Worm (Caenorhabditis elegans) whole organism, L1 larva: Measurements from ENCODE around the gene memb-2.

Source experiments
- C16A3.4 ChIP-seq: fragments of 150-350 bp; optimal IDR thresholded peaks from 2 replicates; lab custom pipeline; 2014; ENCODE audit warnings: missing biosample characterization, missing genetic modification characterization
- F16B12.6 ChIP-seq: fragments of 150-350 bp; optimal IDR thresholded peaks from 2 replicates; lab custom pipeline; 2014; ENCODE audit warnings: missing biosample characterization, missing genetic modification characterization
- aly-2 ChIP-seq: fragments of 150-350 bp; optimal IDR thresholded peaks from 2 replicates; lab custom pipeline; 2014; ENCODE audit warnings: missing biosample characterization, missing genetic modification characterization
- blmp-1 ChIP-seq: fragments of 150-350 bp; optimal IDR thresholded peaks from 2 replicates; lab custom pipeline; 2014; ENCODE audit warnings: missing biosample characterization, missing genetic modification characterization
- ceh-63 ChIP-seq: fragments of 200-800 bp; sonication (Bioruptor generic); optimal IDR thresholded peaks from 2 replicates; lab custom pipeline; 2018; ENCODE audit warnings: mild to moderate bottlenecking, missing genetic modification characterization, missing compliant biosample characterization
- ceh-82 ChIP-seq, 3 experiments: fragments of 150-350 bp in 1 of 3; sonication (generic microtip) in 2 of 3; optimal IDR thresholded peaks; 2 replicates each; lab custom pipeline; 2014 to 2017; ENCODE audit warnings: missing biosample characterization in 3 of 3, missing genetic modification characterization in 3 of 3
- ceh-90 ChIP-seq: sonication (generic microtip); optimal IDR thresholded peaks from 2 replicates; lab custom pipeline; 2016; ENCODE audit warnings: missing genetic modification characterization, missing compliant biosample characterization
- ces-1 ChIP-seq: fragments of 150-350 bp; optimal IDR thresholded peaks from 2 replicates; lab custom pipeline; 2014; ENCODE audit warnings: missing biosample characterization, missing genetic modification reagents, missing genetic modification characterization
- dpl-1 ChIP-seq, 3 experiments: fragments of 150-350 bp in 2 of 3; sonication (generic microtip) in 1 of 3; optimal IDR thresholded peaks; 2 replicates each; lab custom pipeline; 2014 to 2017; ENCODE audit warnings: missing biosample characterization in 3 of 3, missing genetic modification characterization in 3 of 3, missing genetic modification reagents in 3 of 3
- dsc-1 ChIP-seq: sonication (generic microtip); optimal IDR thresholded peaks from 2 replicates; lab custom pipeline; 2016; ENCODE audit warnings: mild to moderate bottlenecking, missing genetic modification characterization, missing compliant biosample characterization
- efl-1 ChIP-seq, 4 experiments: fragments of 150-350 bp; optimal IDR thresholded peaks in 3 of 4; peaks in 1 of 4; 1 replicate in 1 of 4; 2 replicates in 3 of 4; lab custom pipeline; 2014; ENCODE audit warnings: missing biosample characterization in 2 of 4, missing genetic modification characterization in 2 of 4, missing genetic modification reagents in 2 of 4
- elt-2 ChIP-seq: sonication (generic microtip); optimal IDR thresholded peaks from 2 replicates; lab custom pipeline; 2016; ENCODE audit warnings: missing genetic modification characterization, mild to moderate bottlenecking, inconsistent platforms, missing compliant biosample characterization, missing genetic modification reagents
- ets-5 ChIP-seq: fragments of 200-800 bp; sonication (Bioruptor generic); IDR thresholded peaks from 2 replicates; pipeline ENCODE4 v1.3.6; 2022; ENCODE audit warnings: missing genetic modification characterization, missing compliant biosample characterization
- fkh-8 ChIP-seq: sonication (generic microtip); optimal IDR thresholded peaks from 2 replicates; lab custom pipeline; 2016; ENCODE audit warnings: mild to moderate bottlenecking, missing genetic modification characterization, missing compliant biosample characterization
- grh-1 ChIP-seq: fragments of 200-800 bp; sonication (Bioruptor generic); IDR thresholded peaks from 2 replicates; pipeline ENCODE4 v1.3.6; 2022; ENCODE audit warnings: missing genetic modification reagents, missing genetic modification characterization, missing compliant biosample characterization
- hpl-2 ChIP-seq: fragments of 150-350 bp; optimal IDR thresholded peaks from 2 replicates; lab custom pipeline; 2014; ENCODE audit warnings: missing biosample characterization, missing genetic modification reagents, missing genetic modification characterization
- jun-1 ChIP-seq: fragments of 150-350 bp; optimal IDR thresholded peaks from 2 replicates; lab custom pipeline; 2014; ENCODE audit warnings: missing biosample characterization, missing genetic modification reagents, missing genetic modification characterization
- lin-15B ChIP-seq: fragments of 150-350 bp; sonication (generic microtip); optimal IDR thresholded peaks from 3 replicates; lab custom pipeline; 2014; ENCODE audit warnings: missing biosample characterization, missing genetic modification characterization
- lin-35 ChIP-seq, 2 experiments: fragments of 150-350 bp; optimal IDR thresholded peaks; 2 replicates each; lab custom pipeline; 2014; ENCODE audit warnings: missing biosample characterization in 2 of 2, missing genetic modification characterization in 2 of 2, missing genetic modification reagents in 2 of 2
- lir-3 ChIP-seq: sonication (generic microtip); optimal IDR thresholded peaks from 2 replicates; lab custom pipeline; 2016; ENCODE audit warnings: mild to moderate bottlenecking, missing genetic modification characterization, moderate library complexity, missing compliant biosample characterization; ENCODE audit not compliant: poor library complexity
- lsy-2 ChIP-seq, 2 experiments: fragments of 150-350 bp; optimal IDR thresholded peaks; 2 replicates each; lab custom pipeline; 2014; ENCODE audit warnings: missing biosample characterization in 2 of 2, missing genetic modification characterization in 2 of 2
- mab-9 ChIP-seq: fragments of 200-800 bp; sonication (Bioruptor generic); IDR thresholded peaks from 2 replicates; pipeline ENCODE4 v1.3.6; 2022; ENCODE audit warnings: missing genetic modification reagents, missing genetic modification characterization, missing compliant biosample characterization
- mep-1 ChIP-seq: fragments of 150-350 bp; optimal IDR thresholded peaks from 2 replicates; lab custom pipeline; 2014; ENCODE audit warnings: missing biosample characterization, missing genetic modification characterization
- nhr-11 ChIP-seq: fragments of 150-350 bp; optimal IDR thresholded peaks from 2 replicates; lab custom pipeline; 2014; ENCODE audit warnings: missing biosample characterization, missing genetic modification characterization
- nhr-47 ChIP-seq: sonication (generic microtip); optimal IDR thresholded peaks from 2 replicates; lab custom pipeline; 2016; ENCODE audit warnings: mild to moderate bottlenecking, missing genetic modification characterization, moderate library complexity, missing compliant biosample characterization
- nhr-71 ChIP-seq: sonication (generic microtip); optimal IDR thresholded peaks from 2 replicates; lab custom pipeline; 2016; ENCODE audit warnings: mild to moderate bottlenecking, missing genetic modification characterization, moderate library complexity, missing compliant biosample characterization
- nhr-76 ChIP-seq: sonication (generic microtip); optimal IDR thresholded peaks from 2 replicates; lab custom pipeline; 2017; ENCODE audit warnings: missing biosample characterization, missing genetic modification characterization
- nhr-77 ChIP-seq: fragments of 150-350 bp; optimal IDR thresholded peaks from 2 replicates; lab custom pipeline; 2014; ENCODE audit warnings: missing biosample characterization, missing genetic modification characterization
- pag-3 ChIP-seq: sonication (generic microtip); optimal IDR thresholded peaks from 2 replicates; lab custom pipeline; 2017; ENCODE audit warnings: missing genetic modification characterization, mild to moderate bottlenecking, missing compliant biosample characterization, antibody characterized with exemption, borderline replicate concordance; ENCODE audit not compliant: insufficient read depth
- skn-1 ChIP-seq: fragments of 150-350 bp; optimal IDR thresholded peaks from 2 replicates; lab custom pipeline; 2014; ENCODE audit warnings: missing biosample characterization, missing genetic modification characterization
- snu-23 ChIP-seq: sonication (generic microtip); optimal IDR thresholded peaks from 2 replicates; lab custom pipeline; 2016; ENCODE audit warnings: missing genetic modification characterization, missing compliant biosample characterization
- sox-4 ChIP-seq: sonication (generic microtip); optimal IDR thresholded peaks from 2 replicates; lab custom pipeline; 2016; ENCODE audit warnings: missing genetic modification characterization, missing compliant biosample characterization
- tbx-2 ChIP-seq: sonication (generic microtip); optimal IDR thresholded peaks from 2 replicates; lab custom pipeline; 2016; ENCODE audit warnings: missing genetic modification characterization, missing compliant biosample characterization
- tlp-1 ChIP-seq: fragments of 150-350 bp; optimal IDR thresholded peaks from 2 replicates; lab custom pipeline; 2014; ENCODE audit warnings: missing biosample characterization, missing genetic modification characterization
- unc-98 ChIP-seq: fragments of 200-800 bp; sonication (Bioruptor generic); IDR thresholded peaks from 2 replicates; pipeline ENCODE4 v1.3.6; 2022; ENCODE audit warnings: missing genetic modification characterization, missing compliant biosample characterization
- vab-15 ChIP-seq: sonication (generic microtip); optimal IDR thresholded peaks from 2 replicates; lab custom pipeline; 2017; ENCODE audit warnings: missing genotype, mild to moderate bottlenecking, missing genetic modification characterization, missing compliant biosample characterization
- xbp-1 ChIP-seq: sonication (generic microtip); optimal IDR thresholded peaks from 2 replicates; lab custom pipeline; 2016; ENCODE audit warnings: missing genetic modification characterization, missing compliant biosample characterization

The memb-2 gene

ce11 chrV:5584833-5585232, 35.1 kb downstream of the memb-2 start, which contains the start of gene CD4.11:
CD4.11 (plus strand) TSS chrV:5585133.
- TF ChIP-seq blmp-1 (tag; lab: Kevin White, UChicago), result peak; percentile 39
- TF ChIP-seq grh-1 (GFP tag; lab: Robert Waterston, UW), result no peak
- TF ChIP-seq ets-5 (GFP tag; lab: Robert Waterston, UW), result no peak
- TF ChIP-seq lir-3 (tag; lab: Kevin White, UChicago), result no peak
- TF ChIP-seq tbx-2 (tag; lab: Kevin White, UChicago), result no peak
- no peak for TF ChIP-seq ceh-63 (GFP tag; lab: Kevin White, UChicago)

ce11 chrV:5584293-5584776, 35.6 kb downstream of the memb-2 start, which contains the start of gene pas-6:
pas-6 (minus strand) TSS chrV:5584343.
- TF ChIP-seq ceh-82 (tag; optimal IDR thresholded peaks at IDR 0.05; lab: Kevin White, UChicago), result peak in 1 of 3 experiments; percentile 27
- TF ChIP-seq snu-23 (GFP tag; lab: Kevin White, UChicago), result peak; percentile 48
- TF ChIP-seq nhr-11, result no peak
- peak; percentile 18 for TF ChIP-seq nhr-71 (tag; lab: Kevin White, UChicago)
- TF ChIP-seq blmp-1 (tag; lab: Kevin White, UChicago), result peak; percentile 66
- no peak for TF ChIP-seq pag-3 (tag; lab: Kevin White, UChicago)
- TF ChIP-seq F16B12.6 (tag; lab: Kevin White, UChicago), result peak; percentile 85
- TF ChIP-seq lin-35 (GFP tag; optimal IDR thresholded peaks at IDR 0.05; lab: Kevin White, UChicago), result peak; percentile 56 to 76
- peak; percentile 48 for TF ChIP-seq C16A3.4 (tag; lab: Kevin White, UChicago)
- TF ChIP-seq mep-1 (tag; lab: Kevin White, UChicago), result peak; percentile 55
- peak; percentile 93 to 98 for TF ChIP-seq lsy-2 (tag; optimal IDR thresholded peaks at IDR 0.05; lab: Kevin White, UChicago)
- TF ChIP-seq ceh-90, result no peak
- peak; percentile 90 for TF ChIP-seq skn-1 (tag; lab: Kevin White, UChicago)
- TF ChIP-seq dsc-1, result no peak
- TF ChIP-seq efl-1 (optimal IDR thresholded peaks at IDR 0.05; lab: Kevin White, UChicago), result peak; percentile 52 to 63
- TF ChIP-seq efl-1 (GFP tag; optimal IDR thresholded peaks at IDR 0.05 in 1 of 2; lab: Kevin White, UChicago), result peak; percentile 67 to 93
- peak; percentile 28 to 76 (median 52) for TF ChIP-seq dpl-1 (GFP tag; optimal IDR thresholded peaks at IDR 0.05; lab: Kevin White, UChicago)

DNA sequence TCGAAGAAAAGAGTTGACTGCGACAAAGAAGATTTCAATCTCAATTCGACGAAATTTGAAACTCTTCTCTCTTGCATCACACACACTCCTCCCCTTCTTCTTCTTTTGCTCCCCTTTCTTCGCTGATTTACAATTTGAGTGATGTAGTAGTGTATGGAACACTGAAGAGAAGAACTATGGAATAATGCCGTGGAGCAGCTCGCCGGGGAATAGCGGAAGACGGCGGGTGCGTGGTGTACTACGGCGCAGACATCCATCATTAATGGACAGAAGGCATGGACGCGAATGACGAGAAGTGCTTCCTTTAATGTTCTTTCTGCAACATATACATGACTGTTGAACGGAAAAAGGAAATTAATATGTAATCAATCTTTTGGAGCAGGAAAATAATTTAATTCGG, 37.1 kb downstream of the memb-2 start:
- TF ChIP-seq fkh-8 (no peak), nhr-77 (tag; lab: Kevin White, UChicago) (no peak), nhr-76 (tag; lab: Kevin White, UChicago) (no peak), aly-2 (tag; lab: Kevin White, UChicago) (no peak), tlp-1 (tag; lab: Kevin White, UChicago) (no peak), xbp-1 (tag; lab: Kevin White, UChicago) (no peak), lsy-2 (tag; optimal IDR thresholded peaks at IDR 0.05; lab: Kevin White, UChicago) (no peak), unc-98 (GFP tag; lab: Robert Waterston, UW) (no peak), efl-1 (optimal IDR thresholded peaks at IDR 0.05; lab: Kevin White, UChicago) (no peak), efl-1 (GFP tag; optimal IDR thresholded peaks at IDR 0.05 in 1 of 2; lab: Kevin White, UChicago) (no peak), sox-4 (tag; lab: Kevin White, UChicago) (no peak), nhr-47 (tag; lab: Kevin White, UChicago) (no peak), vab-15 (tag; lab: Kevin White, UChicago) (no peak), blmp-1 (tag; lab: Kevin White, UChicago) (no peak), jun-1 (no peak), hpl-2 (no peak), ces-1 (GFP tag; lab: Kevin White, UChicago) (no peak), elt-2 (tag; lab: Kevin White, UChicago) (no peak), dpl-1 (GFP tag; optimal IDR thresholded peaks at IDR 0.05; lab: Kevin White, UChicago) (no peak), lin-15B (tag; lab: Kevin White, UChicago) (no peak), mab-9 (GFP tag; lab: Robert Waterston, UW) (no peak)
